In the genomic region with DNA sequence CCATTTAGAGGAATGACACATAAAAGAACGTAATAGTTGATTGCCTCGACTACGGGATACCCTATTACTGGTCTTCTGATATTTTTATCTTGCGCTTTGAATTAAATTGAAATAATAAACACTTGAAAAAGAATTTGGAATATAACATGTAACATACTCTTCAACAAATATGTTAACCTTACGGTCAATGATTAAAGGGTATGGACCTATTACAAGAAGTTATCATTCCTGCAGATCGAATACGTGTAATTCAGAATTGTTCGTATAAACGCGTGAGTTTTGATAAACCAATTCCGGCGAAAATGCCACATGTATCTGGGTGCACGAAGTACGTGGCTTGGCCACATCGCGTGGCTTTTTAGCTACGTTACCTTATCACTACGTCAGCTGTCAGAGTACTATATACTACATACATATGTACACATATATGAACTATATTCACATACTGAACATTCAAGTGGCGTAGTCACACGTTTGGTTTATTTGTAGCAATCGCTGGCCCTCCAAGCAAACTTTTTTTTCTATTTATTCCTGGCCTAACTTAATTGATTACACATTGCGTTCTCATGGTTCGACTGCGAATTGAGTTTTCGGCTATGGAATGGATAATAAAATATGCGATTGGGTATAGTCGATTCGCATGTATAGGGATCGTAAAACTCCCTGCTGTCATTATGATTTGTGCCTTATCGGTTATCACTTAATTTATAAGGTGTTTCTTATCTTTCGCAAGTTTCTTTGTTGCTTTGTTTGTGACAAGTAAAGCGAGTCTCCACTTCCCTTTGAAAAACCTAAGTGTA, we compare ENCODE assay signal across 3 fruit fly cellular contexts.
TF ChIP-seq lines count a peak whose summit lies in the region.

No protein-coding gene starts in this region.

TF ChIP-seq in whole organism, embryonic, 481 proteins besides CTCF, POLR2A, EP300 and RAD21 (continued from another document and continues in another):
- TF ChIP-seq Atf6 (GFP tag; IDR thresholded peaks at IDR 0.05; lab: Robert Waterston, UW) (peak; percentile 72), nerfin-2 (GFP tag; IDR thresholded peaks at IDR 0.05; lab: Robert Waterston, UW; ENCODE audit: partially characterized antibody) (no peak), CG1832 (GFP tag; optimal IDR thresholded peaks at IDR 0.05; lab: Kevin White, UChicago) (no peak), ab (GFP tag; optimal IDR thresholded peaks at IDR 0.05; lab: Kevin White, UChicago) (no peak), CG2889 (GFP tag; IDR thresholded peaks at IDR 0.05; lab: Robert Waterston, UW) (peak; percentile 20; the same call in 1 of the 3 replicates), exex (tag; optimal IDR thresholded peaks at IDR 0.05; lab: Kevin White, UChicago) (peak; percentile 93), E2f2 (GFP tag; IDR thresholded peaks at IDR 0.05; lab: Robert Waterston, UW) (peak; percentile 22; the same call in 1 of the 2 replicates), CG30403 (GFP tag; optimal IDR thresholded peaks at IDR 0.05; lab: Kevin White, UChicago) (peak; percentile 56), CG11456 (GFP tag; IDR thresholded peaks at IDR 0.05; lab: Robert Waterston, UW) (peak; percentile 58; the same call in 1 of the 3 replicates), fd102C (GFP tag; optimal IDR thresholded peaks at IDR 0.05; lab: Kevin White, UChicago) (no peak), CG17359 (tag; optimal IDR thresholded peaks at IDR 0.05; lab: Kevin White, UChicago) (peak; percentile 78), CG6813 (GFP tag; optimal IDR thresholded peaks at IDR 0.05; lab: Kevin White, UChicago) (no peak), CG12219 (GFP tag; optimal IDR thresholded peaks at IDR 0.05; lab: Kevin White, UChicago) (peak; percentile 63), CG6854 (GFP tag; optimal IDR thresholded peaks at IDR 0.05; lab: Kevin White, UChicago) (no peak), bcd (GFP tag; optimal IDR thresholded peaks at IDR 0.05; lab: Kevin White, UChicago) (peak; percentile 68), sqz (GFP tag; optimal IDR thresholded peaks at IDR 0.05; lab: Kevin White, UChicago) (peak; percentile 32), jigr1 (GFP tag; IDR thresholded peaks at IDR 0.05; lab: Robert Waterston, UW) (no peak), CG12104 (GFP tag; optimal IDR thresholded peaks at IDR 0.05; lab: Kevin White, UChicago) (peak; percentile 48), CG3726 (GFP tag; IDR thresholded peaks at IDR 0.05; lab: Robert Waterston, UW) (no peak), CG14965 (GFP tag; optimal IDR thresholded peaks at IDR 0.05; lab: Kevin White, UChicago; ENCODE audit: borderline replicate concordance) (peak; percentile 20), Ada2b (GFP tag; IDR thresholded peaks at IDR 0.05; lab: Robert Waterston, UW) (peak; percentile 58), Rx (GFP tag; IDR thresholded peaks at IDR 0.05; lab: Robert Waterston, UW) (no peak), sima (GFP tag; optimal IDR thresholded peaks at IDR 0.05; lab: Kevin White, UChicago) (no peak), kah (GFP tag; optimal IDR thresholded peaks at IDR 0.05; lab: Kevin White, UChicago) (no peak), ttk (GFP tag; IDR thresholded peaks at IDR 0.05; lab: Robert Waterston, UW) (peak; percentile 49; the same call in 1 of the 2 replicates), CG5180 (GFP tag; optimal IDR thresholded peaks at IDR 0.05; lab: Kevin White, UChicago) (peak; percentile 19), CG17186 (GFP tag; optimal IDR thresholded peaks at IDR 0.05; lab: Kevin White, UChicago) (no peak), eyg (GFP tag; optimal IDR thresholded peaks at IDR 0.05; lab: Kevin White, UChicago) (peak; percentile 33), wor (GFP tag; IDR thresholded peaks at IDR 0.05; lab: Robert Waterston, UW) (no peak), Chrac-16 (GFP tag; optimal IDR thresholded peaks at IDR 0.05; lab: Kevin White, UChicago) (peak; percentile 47), dati (GFP tag; IDR thresholded peaks at IDR 0.05; lab: Robert Waterston, UW) (no peak), MESR4 (GFP tag; optimal IDR thresholded peaks at IDR 0.05; lab: Kevin White, UChicago) (no peak), fu2 (GFP tag; optimal IDR thresholded peaks at IDR 0.05; lab: Kevin White, UChicago) (no peak), CG8478 (optimal IDR thresholded peaks at IDR 0.05; lab: Kevin White, UChicago) (no peak), hbn (GFP tag; IDR thresholded peaks at IDR 0.05; lab: Robert Waterston, UW; ENCODE audit: partially characterized antibody) (no peak), abd-A (tag; optimal IDR thresholded peaks at IDR 0.05; lab: Kevin White, UChicago) (no peak), Nf-YB (GFP tag; optimal IDR thresholded peaks at IDR 0.05; lab: Kevin White, UChicago) (peak; percentile 27), Hr39 (optimal IDR thresholded peaks at IDR 0.05; lab: Kevin White, UChicago) (no peak), nom (GFP tag; optimal IDR thresholded peaks at IDR 0.05; lab: Kevin White, UChicago) (no peak), CG7928 (GFP tag; optimal IDR thresholded peaks at IDR 0.05; lab: Kevin White, UChicago) (no peak)

TF ChIP-seq in whole organism, prepupa, 60 proteins besides CTCF, POLR2A, EP300 and RAD21 (continued from another document):
- peak; percentile 31 for TF ChIP-seq CG10631 (GFP tag; optimal IDR thresholded peaks at IDR 0.05; lab: Kevin White, UChicago)
- no peak for TF ChIP-seq dac (GFP tag; optimal IDR thresholded peaks at IDR 0.05; lab: Kevin White, UChicago)
- TF ChIP-seq Smox (GFP tag; optimal IDR thresholded peaks at IDR 0.05; lab: Kevin White, UChicago): peak; percentile 52
- TF ChIP-seq dsx (GFP tag; optimal IDR thresholded peaks at IDR 0.05; lab: Kevin White, UChicago; ENCODE audit: poor library complexity, severe bottlenecking): no peak
- TF ChIP-seq spab (GFP tag; optimal IDR thresholded peaks at IDR 0.05; lab: Kevin White, UChicago): peak; percentile 39
- TF ChIP-seq topi (GFP tag; optimal IDR thresholded peaks at IDR 0.05; lab: Kevin White, UChicago): peak; percentile 61
- TF ChIP-seq esn (GFP tag; optimal IDR thresholded peaks at IDR 0.05; lab: Kevin White, UChicago): peak; percentile 69
- TF ChIP-seq net (GFP tag; optimal IDR thresholded peaks at IDR 0.05; lab: Kevin White, UChicago): peak; percentile 66
- TF ChIP-seq Sox14 (GFP tag; optimal IDR thresholded peaks at IDR 0.05; lab: Kevin White, UChicago): peak; percentile 62
- TF ChIP-seq fd85E (GFP tag; optimal IDR thresholded peaks at IDR 0.05; lab: Kevin White, UChicago): no peak
- peak; percentile 69 for TF ChIP-seq vri (GFP tag; optimal IDR thresholded peaks at IDR 0.05; lab: Kevin White, UChicago)
- TF ChIP-seq Sox15 (GFP tag; optimal IDR thresholded peaks at IDR 0.05; lab: Kevin White, UChicago): peak; percentile 32
- TF ChIP-seq acj6 (GFP tag; optimal IDR thresholded peaks at IDR 0.05; lab: Kevin White, UChicago): peak; percentile 56
- peak; percentile 64 for TF ChIP-seq lz (GFP tag; optimal IDR thresholded peaks at IDR 0.05; lab: Kevin White, UChicago)
- peak; percentile 31 for TF ChIP-seq achi (GFP tag; optimal IDR thresholded peaks at IDR 0.05; lab: Kevin White, UChicago)
- no peak for TF ChIP-seq ss (GFP tag; optimal IDR thresholded peaks at IDR 0.05; lab: Kevin White, UChicago)
- peak; percentile 1 for TF ChIP-seq CG16779 (tag; optimal IDR thresholded peaks at IDR 0.05; lab: Kevin White, UChicago)
- TF ChIP-seq Hr4 (GFP tag; optimal IDR thresholded peaks at IDR 0.05; lab: Kevin White, UChicago): peak; percentile 66
- peak; percentile 90 for TF ChIP-seq Eip78C (GFP tag; lab: Kevin White, UChicago)
- peak; percentile 35 for TF ChIP-seq CG3032 (tag; optimal IDR thresholded peaks at IDR 0.05; lab: Kevin White, UChicago)
- TF ChIP-seq Ets21C (GFP tag; optimal IDR thresholded peaks at IDR 0.05; lab: Kevin White, UChicago): no peak
- TF ChIP-seq cyc (GFP tag; optimal IDR thresholded peaks at IDR 0.05; lab: Kevin White, UChicago): peak; percentile 51
- TF ChIP-seq eg (GFP tag; IDR thresholded peaks at IDR 0.05; lab: Robert Waterston, UW): peak; percentile 57; the same call in 2 of the 3 replicates
- peak; percentile 44 for TF ChIP-seq CG31627 (GFP tag; optimal IDR thresholded peaks at IDR 0.05; lab: Kevin White, UChicago)
- peak; percentile 71 for TF ChIP-seq CG8119 (GFP tag; IDR thresholded peaks at IDR 0.05; lab: Robert Waterston, UW)
- no peak for TF ChIP-seq CG9139 (GFP tag; optimal IDR thresholded peaks at IDR 0.05; lab: Kevin White, UChicago)
- peak in 1 of 2 experiments; percentile 19 for TF ChIP-seq salr (GFP tag; optimal IDR thresholded peaks at IDR 0.05; lab: Kevin White, UChicago)
- TF ChIP-seq Lpt (GFP tag; optimal IDR thresholded peaks at IDR 0.05; lab: Kevin White, UChicago): no peak
- peak; percentile 50; the same call in 1 of the 2 replicates for TF ChIP-seq CG15336 (GFP tag; IDR thresholded peaks at IDR 0.05; lab: Robert Waterston, UW)
- TF ChIP-seq pdm3 (GFP tag; optimal IDR thresholded peaks at IDR 0.05; lab: Kevin White, UChicago): peak; percentile 54
- peak; percentile 14 for TF ChIP-seq CG4318 (GFP tag; optimal IDR thresholded peaks at IDR 0.05; lab: Kevin White, UChicago)
- peak; percentile 59 for TF ChIP-seq Met (GFP tag; optimal IDR thresholded peaks at IDR 0.05; lab: Kevin White, UChicago)
- TF ChIP-seq CG11294 (GFP tag; IDR thresholded peaks at IDR 0.05; lab: Robert Waterston, UW): peak; percentile 10; the same call in 1 of the 2 replicates
- TF ChIP-seq CG6854 (GFP tag; optimal IDR thresholded peaks at IDR 0.05; lab: Kevin White, UChicago): no peak
- TF ChIP-seq CG3919 (GFP tag; optimal IDR thresholded peaks at IDR 0.05; lab: Kevin White, UChicago): peak; percentile 54
- TF ChIP-seq Sox102F (GFP tag; optimal IDR thresholded peaks at IDR 0.05; lab: Kevin White, UChicago): peak; percentile 7
- peak; percentile 27 for TF ChIP-seq CG11902 (GFP tag; optimal IDR thresholded peaks at IDR 0.05; lab: Kevin White, UChicago)
- TF ChIP-seq Gug (GFP tag; IDR thresholded peaks at IDR 0.05; lab: Robert Waterston, UW): peak; percentile 22; the same call in 1 of the 2 replicates
- peak; percentile 30 for TF ChIP-seq CG8319 (GFP tag; optimal IDR thresholded peaks at IDR 0.05; lab: Kevin White, UChicago)
- TF ChIP-seq Eip75B (GFP tag; optimal IDR thresholded peaks at IDR 0.05; lab: Kevin White, UChicago): peak; percentile 30
- peak; percentile 54 for TF ChIP-seq OdsH (GFP tag; optimal IDR thresholded peaks at IDR 0.05; lab: Kevin White, UChicago)
- no peak for TF ChIP-seq fd59A (GFP tag; optimal IDR thresholded peaks at IDR 0.05; lab: Kevin White, UChicago)

TF ChIP-seq in whole organism, pupa, 21 proteins besides CTCF, POLR2A, EP300 and RAD21 (continued from another document):
- peak; percentile 55; the same call in 1 of the 3 replicates for TF ChIP-seq CG4496 (GFP tag; IDR thresholded peaks at IDR 0.05; lab: Robert Waterston, UW)
- peak; percentile 43 for TF ChIP-seq Ets98B (GFP tag; IDR thresholded peaks at IDR 0.05; lab: Robert Waterston, UW)
